Worm (Caenorhabditis elegans): Measurements from ENCODE around the gene lsm-3.

- TF ChIP-seq him-1 (tag; optimal IDR thresholded peaks at IDR 0.05) (no peak), dao-5 (tag; optimal IDR thresholded peaks at IDR 0.05) (no peak), W03F9.2 (tag; optimal IDR thresholded peaks at IDR 0.05) (no peak)
These were observed 31.0 kb upstream of the lsm-3 start for ce11 chrIV:13356005-13356404.

Measured in whole organism, L4/young adult.